Worm (Caenorhabditis elegans) whole organism, young adult: Measurements from ENCODE around the gene B0416.2.

Experiments used
- F49E8.2 ChIP-seq: sonication (generic microtip); optimal IDR thresholded peaks from 3 replicates; lab custom pipeline; 2017; ENCODE audit warnings: missing genetic modification characterization, mild to moderate bottlenecking, missing compliant biosample characterization, antibody characterized with exemption, moderate library complexity; ENCODE audit not compliant: insufficient read depth
- Y53F4B.3 ChIP-seq: fragments of 200-800 bp; sonication (Bioruptor generic); IDR thresholded peaks from 2 replicates; pipeline ENCODE4 v1.3.6; 2022; ENCODE audit warnings: missing genetic modification reagents, missing genetic modification characterization, missing compliant biosample characterization
- ZK185.1 ChIP-seq: sonication (generic microtip); optimal IDR thresholded peaks from 2 replicates; lab custom pipeline; 2016; ENCODE audit warnings: mild to moderate bottlenecking, missing genetic modification characterization, missing compliant biosample characterization; ENCODE audit not compliant: poor library complexity, severe bottlenecking
- akir-1 ChIP-seq: fragments of 200-800 bp; sonication (Bioruptor generic); optimal IDR thresholded peaks from 2 replicates; lab custom pipeline; 2018; ENCODE audit warnings: mild to moderate bottlenecking, missing genetic modification characterization, moderate library complexity, missing compliant biosample characterization
- attf-5 ChIP-seq: fragments of 200-800 bp; sonication (Bioruptor generic); optimal IDR thresholded peaks from 2 replicates; lab custom pipeline; 2018; ENCODE audit warnings: mild to moderate bottlenecking, missing genetic modification characterization, missing compliant biosample characterization
- efl-1 ChIP-seq: fragments of 150-350 bp; optimal IDR thresholded peaks from 2 replicates; lab custom pipeline; 2014; ENCODE audit warnings: missing biosample characterization, missing genetic modification reagents, missing genetic modification characterization
- lin-35 ChIP-seq, 3 experiments: fragments of 150-350 bp in 2 of 3; sonication (generic microtip) in 1 of 3; optimal IDR thresholded peaks; 2 replicates each; lab custom pipeline; 2014 to 2018; ENCODE audit warnings: missing biosample characterization in 3 of 3, missing genetic modification characterization in 3 of 3, missing genetic modification reagents in 3 of 3
- rcor-1 ChIP-seq: fragments of 200-800 bp; sonication (Bioruptor generic); IDR thresholded peaks from 2 replicates; pipeline ENCODE4 v1.3.6; 2022; ENCODE audit warnings: missing genetic modification reagents, missing genetic modification characterization, missing compliant biosample characterization
- snpc-4 ChIP-seq, 5 experiments: fragments of 150-350 bp in 1 of 5; sonication (generic microtip) in 4 of 5; optimal IDR thresholded peaks; 2 replicates each; lab custom pipeline; 2014 to 2018; ENCODE audit warnings: missing genetic modification characterization in 5 of 5, missing biosample characterization in 3 of 5, antibody characterized with exemption in 2 of 5, mild to moderate bottlenecking in 2 of 5, missing compliant biosample characterization in 2 of 5, missing genotype in 2 of 5, moderate library complexity in 2 of 5, missing genetic modification reagents in 1 of 5
- ztf-26 ChIP-seq: sonication (generic microtip); optimal IDR thresholded peaks from 2 replicates; lab custom pipeline; 2017; ENCODE audit warnings: missing genetic modification characterization, missing compliant biosample characterization

DNA sequence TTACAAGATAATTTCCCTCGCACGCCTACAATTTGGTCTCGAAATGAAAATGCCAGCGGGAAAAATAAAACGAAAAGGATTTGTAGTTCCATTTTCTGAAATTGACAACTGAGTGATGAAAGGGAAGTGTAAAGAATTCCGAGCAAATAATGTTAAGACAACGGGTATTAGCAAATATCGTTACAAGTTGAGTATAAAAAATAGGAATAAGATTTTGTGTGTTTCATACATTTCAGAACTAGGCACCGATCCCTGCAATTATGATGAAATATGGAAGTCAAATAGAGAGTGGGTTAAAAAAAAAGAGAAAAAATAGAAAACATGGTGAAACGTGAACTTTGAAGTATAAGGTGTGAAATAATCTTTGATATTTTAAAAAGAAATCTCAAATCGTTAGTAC is 15.5 kb downstream of the B0416.2 start, which contains the start of gene ttr-38:
- TF ChIP-seq rcor-1 (GFP tag; lab: Robert Waterston, UW): no peak
- TF ChIP-seq efl-1: no peak
- TF ChIP-seq akir-1 (GFP tag; lab: Kevin White, UChicago): no peak
- no peak for TF ChIP-seq attf-5 (GFP tag; lab: Kevin White, UChicago)
- TF ChIP-seq ztf-26 (tag; lab: Kevin White, UChicago): no peak
- TF ChIP-seq F49E8.2 (tag; lab: Kevin White, UChicago): no peak
- no peak for TF ChIP-seq ZK185.1 (tag; lab: Kevin White, UChicago)
- TF ChIP-seq snpc-4 (GFP tag; optimal IDR thresholded peaks at IDR 0.05; lab: Kevin White, UChicago): no peak
- TF ChIP-seq snpc-4 (tag; optimal IDR thresholded peaks at IDR 0.05; lab: Kevin White, UChicago): no peak
- no peak for TF ChIP-seq lin-35 (GFP tag; optimal IDR thresholded peaks at IDR 0.05; lab: Kevin White, UChicago)
- no peak for TF ChIP-seq Y53F4B.3 (GFP tag; lab: Robert Waterston, UW)
